Fruit fly (Drosophila melanogaster) whole organism, embryonic: ENCODE data around the gene CG13843.
A peak's percentile ranks its signal among the peaks of the same experiment; 100 is the strongest.

Experiments
- CG10462 ChIP-seq: fragments of 200-800 bp; sonication (Bioruptor generic); optimal IDR thresholded peaks from 2 replicates; lab custom pipeline; 2016; ENCODE audit warnings: missing biosample characterization, missing genetic modification characterization
- CG10543 ChIP-seq: fragments of 200-800 bp; sonication (Bioruptor generic); optimal IDR thresholded peaks from 3 replicates; lab custom pipeline; 2017; ENCODE audit warnings: missing biosample characterization, mild to moderate bottlenecking, missing genetic modification characterization, moderate library complexity
- CG10565 ChIP-seq: fragments of 200-800 bp; sonication (Bioruptor generic); optimal IDR thresholded peaks from 3 replicates; lab custom pipeline; 2016; ENCODE audit warnings: missing biosample characterization, mild to moderate bottlenecking, missing genetic modification characterization
- CG10654 ChIP-seq: fragments of 200-800 bp; sonication (Bioruptor generic); optimal IDR thresholded peaks from 2 replicates; lab custom pipeline; 2016; ENCODE audit warnings: missing biosample characterization, missing genetic modification characterization
- CG10959 ChIP-seq: fragments of 200-800 bp; sonication (Bioruptor generic); IDR thresholded peaks from 2 replicates; pipeline ENCODE4 v1.3.6; 2022; ENCODE audit warnings: missing biosample characterization, missing genetic modification characterization
- CG10979 ChIP-seq: fragments of 200-800 bp; sonication (Bioruptor generic); optimal IDR thresholded peaks from 2 replicates; lab custom pipeline; 2018; ENCODE audit warnings: missing biosample characterization, mild to moderate bottlenecking, missing genetic modification characterization, moderate library complexity
- CG1602 ChIP-seq: fragments of 200-800 bp; sonication (Bioruptor generic); optimal IDR thresholded peaks from 3 replicates; lab custom pipeline; 2016; ENCODE audit warnings: missing biosample characterization, missing genetic modification characterization
- CG16779 ChIP-seq: fragments of 200-800 bp; sonication (Bioruptor generic); IDR thresholded peaks from 2 replicates; pipeline ENCODE4 v1.3.6; 2022; ENCODE audit warnings: missing biosample characterization, missing genetic modification characterization
- CG16813 ChIP-seq: fragments of 200-800 bp; sonication (Bioruptor generic); IDR thresholded peaks from 3 replicates; pipeline ENCODE4 v1.3.6; 2022; ENCODE audit warnings: missing biosample characterization, missing genetic modification characterization; ENCODE audit not compliant: partially characterized antibody
- CG16815 ChIP-seq: fragments of 200-800 bp; sonication (Bioruptor generic); optimal IDR thresholded peaks from 3 replicates; lab custom pipeline; 2017; ENCODE audit warnings: missing biosample characterization, mild to moderate bottlenecking, missing genetic modification characterization
- CG17802 ChIP-seq: fragments of 200-800 bp; sonication (Bioruptor generic); optimal IDR thresholded peaks from 2 replicates; lab custom pipeline; 2018; ENCODE audit warnings: missing biosample characterization, mild to moderate bottlenecking, missing genetic modification characterization, moderate library complexity
- CG18599 ChIP-seq: fragments of 200-800 bp; sonication (Bioruptor generic); optimal IDR thresholded peaks from 3 replicates; lab custom pipeline; 2017; ENCODE audit warnings: missing biosample characterization, missing genetic modification characterization, mild to moderate bottlenecking, moderate library complexity, missing genetic modification reagents
- CG18619 ChIP-seq: fragments of 200-800 bp; sonication (Bioruptor generic); optimal IDR thresholded peaks from 3 replicates; lab custom pipeline; 2017; ENCODE audit warnings: missing biosample characterization, mild to moderate bottlenecking, missing genetic modification characterization
- CG2116 ChIP-seq: fragments of 200-800 bp; sonication (Bioruptor generic); optimal IDR thresholded peaks from 3 replicates; lab custom pipeline; 2018; ENCODE audit warnings: missing biosample characterization, mild to moderate bottlenecking, missing genetic modification characterization
- CG2202 ChIP-seq: fragments of 200-800 bp; sonication (Bioruptor generic); optimal IDR thresholded peaks from 2 replicates; lab custom pipeline; 2018; ENCODE audit warnings: missing biosample characterization, mild to moderate bottlenecking, missing genetic modification characterization
- CG31365 ChIP-seq: fragments of 200-800 bp; sonication (Bioruptor generic); optimal IDR thresholded peaks from 2 replicates; lab custom pipeline; 2018; ENCODE audit warnings: missing biosample characterization, mild to moderate bottlenecking, missing genetic modification characterization
- CG31441 ChIP-seq: fragments of 200-800 bp; sonication (Bioruptor generic); IDR thresholded peaks from 2 replicates; pipeline ENCODE4 v1.3.6; 2022; ENCODE audit warnings: missing biosample characterization, missing genetic modification characterization
- CG3407 ChIP-seq: fragments of 200-800 bp; sonication (Bioruptor generic); optimal IDR thresholded peaks from 2 replicates; lab custom pipeline; 2018; ENCODE audit warnings: missing biosample characterization, mild to moderate bottlenecking, missing genetic modification characterization
- CG4424 ChIP-seq: fragments of 200-800 bp; sonication (Bioruptor generic); optimal IDR thresholded peaks from 3 replicates; lab custom pipeline; 2016; ENCODE audit warnings: missing biosample characterization, missing genetic modification characterization
- CG4617 ChIP-seq: fragments of 200-800 bp; sonication (Bioruptor generic); optimal IDR thresholded peaks from 3 replicates; lab custom pipeline; 2016; ENCODE audit warnings: missing biosample characterization, missing genetic modification characterization, borderline replicate concordance
- CG4820 ChIP-seq: fragments of 200-800 bp; sonication (Bioruptor generic); optimal IDR thresholded peaks from 3 replicates; lab custom pipeline; 2016; ENCODE audit warnings: missing biosample characterization, missing genetic modification characterization
- CG5180 ChIP-seq: fragments of 200-800 bp; sonication (Bioruptor generic); optimal IDR thresholded peaks from 3 replicates; lab custom pipeline; 2017; ENCODE audit warnings: missing biosample characterization, missing genetic modification characterization, mild to moderate bottlenecking, moderate library complexity, missing genetic modification reagents
- CG6272 ChIP-seq: fragments of 200-800 bp; sonication (Bioruptor generic); IDR thresholded peaks from 2 replicates; pipeline ENCODE4 v1.3.6; 2022; ENCODE audit warnings: missing biosample characterization, missing genetic modification characterization
- CG6683 ChIP-seq: fragments of 200-800 bp; sonication (Bioruptor generic); optimal IDR thresholded peaks from 2 replicates; lab custom pipeline; 2017; ENCODE audit warnings: missing biosample characterization, mild to moderate bottlenecking, missing genetic modification characterization, missing genetic modification reagents
- CG7357 ChIP-seq: fragments of 200-800 bp; sonication (Bioruptor generic); IDR thresholded peaks from 3 replicates; pipeline ENCODE4 v1.3.6; 2022; ENCODE audit warnings: missing biosample characterization, missing genetic modification characterization
- Deaf1 ChIP-seq: fragments of 200-800 bp; optimal IDR thresholded peaks from 3 replicates; lab custom pipeline; 2019; ENCODE audit warnings: missing biosample characterization, mild to moderate bottlenecking, missing genetic modification characterization, moderate library complexity
- Dp ChIP-seq: fragments of 200-800 bp; sonication (Bioruptor generic); optimal IDR thresholded peaks from 2 replicates; lab custom pipeline; 2018; ENCODE audit warnings: missing biosample characterization, mild to moderate bottlenecking, missing genetic modification characterization, moderate library complexity
- GATAe ChIP-seq: fragments of 200-800 bp; sonication (Bioruptor generic); conservative IDR thresholded peaks from 2 replicates; pipeline ENCODE4 v1.3.6; 2022; ENCODE audit warnings: missing biosample characterization, missing genetic modification characterization
- HLH54F ChIP-seq: fragments of 200-800 bp; sonication (Bioruptor generic); optimal IDR thresholded peaks from 3 replicates; lab custom pipeline; 2016; ENCODE audit warnings: missing biosample characterization, missing genetic modification characterization
- Hr3 ChIP-seq: fragments of 200-800 bp; sonication (Bioruptor generic); optimal IDR thresholded peaks from 3 replicates; lab custom pipeline; 2016; ENCODE audit warnings: missing biosample characterization, missing genetic modification characterization
- MTF-1 ChIP-seq: fragments of 200-800 bp; sonication (Bioruptor generic); optimal IDR thresholded peaks from 2 replicates; lab custom pipeline; 2018; ENCODE audit warnings: missing biosample characterization, mild to moderate bottlenecking, missing genetic modification characterization, borderline replicate concordance
- NfI ChIP-seq: fragments of 200-800 bp; sonication (Bioruptor generic); optimal IDR thresholded peaks from 3 replicates; lab custom pipeline; 2018; ENCODE audit warnings: missing biosample characterization, mild to moderate bottlenecking, missing genetic modification characterization, moderate library complexity
- PHDP ChIP-seq: fragments of 200-800 bp; sonication (Bioruptor generic); optimal IDR thresholded peaks from 3 replicates; lab custom pipeline; 2018; ENCODE audit warnings: missing biosample characterization, mild to moderate bottlenecking, missing genetic modification characterization, moderate library complexity
- Poxn ChIP-seq: fragments of 200-800 bp; sonication (Bioruptor generic); IDR thresholded peaks from 2 replicates; pipeline ENCODE4 v1.3.6; 2022; ENCODE audit warnings: missing biosample characterization, missing genetic modification characterization
- Side ChIP-seq: fragments of 200-800 bp; sonication (Bioruptor generic); optimal IDR thresholded peaks from 2 replicates; lab custom pipeline; 2016; ENCODE audit warnings: missing biosample characterization, missing genetic modification characterization
- bsh ChIP-seq, 2 experiments: fragments of 200-800 bp; sonication (Bioruptor generic); optimal IDR thresholded peaks; 2 replicates each; lab custom pipeline; 2017 to 2018; ENCODE audit warnings: mild to moderate bottlenecking in 2 of 2, missing biosample characterization in 2 of 2, missing genetic modification characterization in 2 of 2, moderate library complexity in 1 of 2
- chn ChIP-seq: fragments of 200-800 bp; sonication (Bioruptor generic); optimal IDR thresholded peaks from 2 replicates; lab custom pipeline; 2016; ENCODE audit warnings: missing biosample characterization, missing genetic modification characterization
- emc ChIP-seq: fragments of 200-800 bp; sonication (Bioruptor generic); optimal IDR thresholded peaks from 2 replicates; lab custom pipeline; 2016; ENCODE audit warnings: missing biosample characterization, missing genetic modification characterization
- ems ChIP-seq: fragments of 200-800 bp; sonication (Bioruptor generic); optimal IDR thresholded peaks from 3 replicates; lab custom pipeline; 2016; ENCODE audit warnings: missing biosample characterization, missing genetic modification characterization
- en ChIP-seq: fragments of 200-800 bp; sonication (Bioruptor generic); optimal IDR thresholded peaks from 2 replicates; lab custom pipeline; 2016; ENCODE audit warnings: missing biosample characterization, missing genetic modification characterization
- eve ChIP-seq, 2 experiments: fragments of >200 bp; optimal IDR thresholded peaks; 2 replicates each; lab custom pipeline; 2017; ENCODE audit warnings: missing biosample characterization in 2 of 2, missing genetic modification characterization in 2 of 2
- gcm ChIP-seq: fragments of 200-800 bp; sonication (Bioruptor generic); optimal IDR thresholded peaks from 2 replicates; lab custom pipeline; 2019; ENCODE audit warnings: missing biosample characterization, mild to moderate bottlenecking, missing genetic modification characterization, moderate library complexity
- hkb ChIP-seq, 2 experiments: fragments of 200-800 bp in 1 of 2; fragments of >200 bp in 1 of 2; sonication (Bioruptor generic) in 1 of 2; IDR thresholded peaks in 1 of 2; optimal IDR thresholded peaks in 1 of 2; 2 replicates each; pipeline versions ENCODE4 v1.3.6 to Lab custom; 2017 to 2022; ENCODE audit warnings: missing biosample characterization in 1 of 2, missing genetic modification characterization in 1 of 2
- pb ChIP-seq: fragments of 200-800 bp; sonication (Bioruptor generic); optimal IDR thresholded peaks from 3 replicates; lab custom pipeline; 2016; ENCODE audit warnings: missing biosample characterization, missing genetic modification characterization
- pros ChIP-seq: fragments of 200-800 bp; sonication (Bioruptor generic); optimal IDR thresholded peaks from 3 replicates; lab custom pipeline; 2019; ENCODE audit warnings: missing biosample characterization, mild to moderate bottlenecking, missing genetic modification characterization, moderate library complexity
- sr ChIP-seq: fragments of 200-800 bp; sonication (Bioruptor generic); IDR thresholded peaks from 3 replicates; pipeline ENCODE4 v1.3.6; 2022; ENCODE audit warnings: missing biosample characterization, missing genetic modification characterization
- tll ChIP-seq, 2 experiments: fragments of 200-800 bp in 1 of 2; fragments of >200 bp in 1 of 2; sonication (Bioruptor generic) in 1 of 2; optimal IDR thresholded peaks; 2 replicates each; lab custom pipeline; 2017 to 2019; ENCODE audit warnings: missing biosample characterization in 2 of 2, missing genetic modification characterization in 2 of 2, mild to moderate bottlenecking in 1 of 2, moderate library complexity in 1 of 2
- z ChIP-seq: fragments of 200-800 bp; sonication (Bioruptor generic); IDR thresholded peaks from 3 replicates; pipeline ENCODE4 v1.3.6; 2022; ENCODE audit warnings: missing biosample characterization, missing genetic modification characterization
- zf30C ChIP-seq: fragments of 200-800 bp; sonication (Bioruptor generic); optimal IDR thresholded peaks from 3 replicates; lab custom pipeline; 2018; ENCODE audit warnings: missing biosample characterization, mild to moderate bottlenecking, missing genetic modification characterization

Gene CG13843

DNA sequence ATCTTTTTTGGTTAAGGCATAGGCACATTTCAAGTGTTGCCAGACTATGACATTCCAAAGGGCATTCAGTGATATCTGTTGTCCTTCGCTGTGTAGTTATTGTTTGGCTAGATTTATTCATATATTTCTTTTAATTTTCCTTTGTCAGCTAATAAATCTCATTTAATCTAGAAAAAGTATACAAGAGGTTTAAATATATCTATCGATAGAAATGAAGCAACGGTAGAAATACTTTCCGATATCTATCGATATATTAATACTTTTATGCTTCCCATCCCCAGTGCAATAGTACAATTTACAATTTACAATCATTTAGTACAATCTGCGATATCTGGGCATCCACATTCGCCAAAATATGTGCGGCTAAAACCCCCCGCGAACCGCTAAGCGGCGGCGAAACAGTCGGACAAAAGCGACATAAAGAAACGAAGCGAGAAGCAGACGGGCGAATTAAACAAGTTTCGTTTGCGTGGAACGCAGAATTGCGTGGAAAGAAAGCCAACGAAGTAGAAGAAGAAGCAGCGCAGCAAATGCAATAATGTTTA, 21.8 kb upstream of the CG13843 start, which contains the start of gene Efa6 (continued):
- TF ChIP-seq MTF-1 (GFP tag; lab: Kevin White, UChicago) (no peak), CG2116 (GFP tag; lab: Kevin White, UChicago) (peak; percentile 89), CG31441 (GFP tag; lab: Robert Waterston, UW) (peak; percentile 61), CG18619 (GFP tag; lab: Kevin White, UChicago) (peak; percentile 24), Deaf1 (peak; percentile 37), en (GFP tag; lab: Kevin White, UChicago) (no peak), CG10979 (peak; percentile 5), Poxn (GFP tag; lab: Robert Waterston, UW) (no peak), CG31365 (tag; lab: Kevin White, UChicago) (no peak), CG2202 (tag; lab: Kevin White, UChicago) (no peak), CG4820 (peak; percentile 55), CG1602 (peak; percentile 31), CG4424 (GFP tag; lab: Kevin White, UChicago) (peak; percentile 56), sr (no peak), Hr3 (GFP tag; lab: Kevin White, UChicago) (peak; percentile 43), GATAe (GFP tag; lab: Robert Waterston, UW) (no peak), eve (GFP tag; optimal IDR thresholded peaks at IDR 0.05; lab: Kevin White, UChicago) (no peak), CG16779 (GFP tag; lab: Robert Waterston, UW) (no peak), hkb (optimal IDR thresholded peaks at IDR 0.05; lab: Kevin White, UChicago) (no peak), hkb (GFP tag; IDR thresholded peaks at IDR 0.05; lab: Robert Waterston, UW) (no peak), CG6272 (0 out of 2 replicates have a peak, but pooled peaks have one; percentile 5), CG16815 (GFP tag; lab: Kevin White, UChicago) (no peak), NfI (GFP tag; lab: Kevin White, UChicago) (peak; percentile 44), CG16813 (GFP tag; lab: Robert Waterston, UW) (peak; percentile 94), CG10543 (GFP tag; lab: Kevin White, UChicago) (peak; percentile 58), z (no peak), CG10565 (GFP tag; lab: Kevin White, UChicago) (no peak), CG10654 (GFP tag; lab: Kevin White, UChicago) (peak; percentile 19), CG3407 (no peak), Side (GFP tag; lab: Kevin White, UChicago) (no peak), CG7357 (GFP tag; lab: Robert Waterston, UW) (no peak), CG10959 (GFP tag; lab: Robert Waterston, UW) (no peak), CG6683 (GFP tag; lab: Kevin White, UChicago) (no peak), Dp (GFP tag; lab: Kevin White, UChicago) (peak; percentile 93), CG5180 (no peak), ems (GFP tag; lab: Kevin White, UChicago) (peak; percentile 15), PHDP (peak; percentile 55), emc (no peak), CG4617 (GFP tag; lab: Kevin White, UChicago) (peak; percentile 71), CG17802 (tag; lab: Kevin White, UChicago) (no peak), pros (GFP tag; lab: Kevin White, UChicago) (no peak), pb (peak; percentile 4), gcm (GFP tag; lab: Kevin White, UChicago) (peak; percentile 24), CG10462 (GFP tag; lab: Kevin White, UChicago) (no peak), CG18599 (no peak), chn (peak; percentile 19), zf30C (no peak), HLH54F (GFP tag; lab: Kevin White, UChicago) (peak; percentile 44), tll (GFP tag; optimal IDR thresholded peaks at IDR 0.05; lab: Kevin White, UChicago) (no peak), bsh (GFP tag; optimal IDR thresholded peaks at IDR 0.05; lab: Kevin White, UChicago) (peak; percentile 11 to 30)
